Worm (Caenorhabditis elegans): ENCODE measurements around the gene lev-8.

DNA sequence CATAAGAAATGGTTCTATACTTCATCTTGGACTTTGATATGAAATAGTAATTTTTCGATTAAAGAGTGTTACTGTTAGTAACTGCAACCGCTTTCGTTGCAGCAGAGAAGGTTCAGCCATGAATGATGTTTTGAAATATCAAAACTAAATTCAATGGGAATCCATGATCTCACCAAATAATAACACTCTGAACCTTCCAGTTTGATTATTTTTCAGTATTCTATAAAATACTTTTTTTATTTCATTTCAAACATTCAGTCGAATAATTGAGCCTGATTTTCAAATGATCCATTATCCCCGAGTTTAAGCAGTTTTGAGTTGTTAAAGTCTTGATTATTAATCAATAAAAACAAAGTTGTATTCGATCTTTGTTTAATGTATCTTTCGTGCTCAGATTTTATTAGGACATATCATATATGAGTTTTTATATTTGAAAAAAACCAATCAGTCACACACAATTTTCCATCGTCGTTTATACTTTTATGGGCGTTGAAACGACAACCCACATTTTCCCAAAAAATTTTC, 23.4 kb upstream of the lev-8 start, which contains the start of gene gcp-2.2:
- TF ChIP-seq tbx-11 (GFP tag; IDR thresholded peaks at IDR 0.05) (no peak), sea-1 (GFP tag; conservative IDR thresholded peaks at IDR 0.05) (no peak), ama-1 (optimal IDR thresholded peaks at IDR 0.05) (no peak), tra-4 (tag; optimal IDR thresholded peaks at IDR 0.05) (no peak), hmg-4 (GFP tag; optimal IDR thresholded peaks at IDR 0.05) (no peak), flt-1 (GFP tag; IDR thresholded peaks at IDR 0.05) (no peak), B0310.2 (tag; optimal IDR thresholded peaks at IDR 0.05) (no peak), aly-1 (tag; optimal IDR thresholded peaks at IDR 0.05) (no peak), scrt-1 (GFP tag; IDR thresholded peaks at IDR 0.05) (no peak)
